Worm (Caenorhabditis elegans) whole organism, L1 larva: ENCODE data around the gene Y75B8A.44.

Experiments used
- aha-1 ChIP-seq: fragments of 150-350 bp; optimal IDR thresholded peaks from 2 replicates; lab custom pipeline; 2014; ENCODE audit warnings: missing biosample characterization, missing genetic modification characterization
- alr-1 ChIP-seq: fragments of 200-800 bp; sonication (Bioruptor generic); optimal IDR thresholded peaks from 2 replicates; lab custom pipeline; 2018; ENCODE audit warnings: borderline replicate concordance, mild to moderate bottlenecking, missing genetic modification characterization, missing compliant biosample characterization
- blmp-1 ChIP-seq: fragments of 150-350 bp; optimal IDR thresholded peaks from 2 replicates; lab custom pipeline; 2014; ENCODE audit warnings: missing biosample characterization, missing genetic modification characterization
- ceh-8 ChIP-seq: fragments of 200-800 bp; sonication (Bioruptor generic); optimal IDR thresholded peaks from 2 replicates; lab custom pipeline; 2018; ENCODE audit warnings: mild to moderate bottlenecking, missing genetic modification characterization, moderate library complexity, missing compliant biosample characterization
- ceh-82 ChIP-seq, 3 experiments: fragments of 150-350 bp in 1 of 3; sonication (generic microtip) in 2 of 3; optimal IDR thresholded peaks; 2 replicates each; lab custom pipeline; 2014 to 2017; ENCODE audit warnings: missing biosample characterization in 3 of 3, missing genetic modification characterization in 3 of 3
- ceh-88 ChIP-seq: fragments of 200-800 bp; sonication (Bioruptor generic); IDR thresholded peaks from 2 replicates; pipeline ENCODE4 v1.3.6; 2022; ENCODE audit warnings: missing genetic modification characterization, missing compliant biosample characterization
- efl-1 ChIP-seq, 4 experiments: fragments of 150-350 bp; optimal IDR thresholded peaks in 3 of 4; peaks in 1 of 4; 1 replicate in 1 of 4; 2 replicates in 3 of 4; lab custom pipeline; 2014; ENCODE audit warnings: missing biosample characterization in 2 of 4, missing genetic modification characterization in 2 of 4, missing genetic modification reagents in 2 of 4
- fos-1 ChIP-seq: fragments of 150-350 bp; optimal IDR thresholded peaks from 2 replicates; lab custom pipeline; 2014; ENCODE audit warnings: missing biosample characterization, missing genetic modification characterization
- irx-1 ChIP-seq: sonication (generic microtip); optimal IDR thresholded peaks from 2 replicates; lab custom pipeline; 2016; ENCODE audit warnings: missing genetic modification characterization, missing compliant biosample characterization
- isw-1 ChIP-seq: fragments of 200-800 bp; sonication (Bioruptor generic); IDR thresholded peaks from 2 replicates; pipeline ENCODE4 v1.3.6; 2022; ENCODE audit warnings: missing genetic modification characterization, missing compliant biosample characterization
- lin-13 ChIP-seq: fragments of 150-350 bp; optimal IDR thresholded peaks from 2 replicates; lab custom pipeline; 2014; ENCODE audit warnings: missing biosample characterization, missing genetic modification reagents, missing genetic modification characterization
- lin-14 ChIP-seq: fragments of 200-800 bp; sonication (Bioruptor generic); optimal IDR thresholded peaks from 2 replicates; lab custom pipeline; 2018; ENCODE audit warnings: mild to moderate bottlenecking, missing genetic modification characterization, moderate library complexity, missing compliant biosample characterization
- lin-15B ChIP-seq: fragments of 150-350 bp; sonication (generic microtip); optimal IDR thresholded peaks from 3 replicates; lab custom pipeline; 2014; ENCODE audit warnings: missing biosample characterization, missing genetic modification characterization
- lin-39 ChIP-seq: fragments of 150-350 bp; optimal IDR thresholded peaks from 2 replicates; lab custom pipeline; 2014; ENCODE audit warnings: missing biosample characterization, missing genetic modification reagents, missing genetic modification characterization
- lir-3 ChIP-seq: sonication (generic microtip); optimal IDR thresholded peaks from 2 replicates; lab custom pipeline; 2016; ENCODE audit warnings: mild to moderate bottlenecking, missing genetic modification characterization, moderate library complexity, missing compliant biosample characterization; ENCODE audit not compliant: poor library complexity
- mep-1 ChIP-seq: fragments of 150-350 bp; optimal IDR thresholded peaks from 2 replicates; lab custom pipeline; 2014; ENCODE audit warnings: missing biosample characterization, missing genetic modification characterization
- nhr-11 ChIP-seq: fragments of 150-350 bp; optimal IDR thresholded peaks from 2 replicates; lab custom pipeline; 2014; ENCODE audit warnings: missing biosample characterization, missing genetic modification characterization
- nhr-12 ChIP-seq: sonication (generic microtip); optimal IDR thresholded peaks from 2 replicates; lab custom pipeline; 2017; ENCODE audit warnings: missing biosample characterization, missing genetic modification characterization
- nhr-19 ChIP-seq: fragments of 200-800 bp; sonication (Bioruptor generic); conservative IDR thresholded peaks from 2 replicates; pipeline ENCODE4 v1.3.6; 2022; ENCODE audit warnings: missing genetic modification characterization, missing compliant biosample characterization
- nhr-20 ChIP-seq: sonication (generic microtip); optimal IDR thresholded peaks from 2 replicates; lab custom pipeline; 2016; ENCODE audit warnings: mild to moderate bottlenecking, missing genetic modification characterization, missing compliant biosample characterization
- nhr-237 ChIP-seq: fragments of 150-350 bp; optimal IDR thresholded peaks from 2 replicates; lab custom pipeline; 2014; ENCODE audit warnings: missing biosample characterization, missing genetic modification characterization
- nhr-28 ChIP-seq: fragments of 150-350 bp; optimal IDR thresholded peaks from 2 replicates; lab custom pipeline; 2014; ENCODE audit warnings: missing biosample characterization, missing genetic modification characterization
- nhr-47 ChIP-seq: sonication (generic microtip); optimal IDR thresholded peaks from 2 replicates; lab custom pipeline; 2016; ENCODE audit warnings: mild to moderate bottlenecking, missing genetic modification characterization, moderate library complexity, missing compliant biosample characterization
- nhr-76 ChIP-seq: sonication (generic microtip); optimal IDR thresholded peaks from 2 replicates; lab custom pipeline; 2017; ENCODE audit warnings: missing biosample characterization, missing genetic modification characterization
- nhr-85 ChIP-seq: sonication (generic microtip); peaks from one replicate; lab custom pipeline; 2016; ENCODE audit warnings: missing genetic modification characterization, inconsistent platforms, missing compliant biosample characterization
- pax-3 ChIP-seq: fragments of 200-800 bp; sonication (Bioruptor generic); optimal IDR thresholded peaks from 2 replicates; lab custom pipeline; 2018; ENCODE audit warnings: mild to moderate bottlenecking, missing genetic modification characterization, moderate library complexity, missing compliant biosample characterization
- pqm-1 ChIP-seq: sonication (generic microtip); optimal IDR thresholded peaks from 3 replicates; lab custom pipeline; 2017; ENCODE audit warnings: missing biosample characterization, missing genetic modification characterization
- rnt-1 ChIP-seq: sonication (generic microtip); optimal IDR thresholded peaks from 2 replicates; lab custom pipeline; 2016; ENCODE audit warnings: mild to moderate bottlenecking, missing genetic modification characterization, moderate library complexity, missing compliant biosample characterization
- snpc-4 ChIP-seq: fragments of 150-350 bp; optimal IDR thresholded peaks from 2 replicates; lab custom pipeline; 2014; ENCODE audit warnings: missing biosample characterization, missing genetic modification characterization
- snu-23 ChIP-seq: sonication (generic microtip); optimal IDR thresholded peaks from 2 replicates; lab custom pipeline; 2016; ENCODE audit warnings: missing genetic modification characterization, missing compliant biosample characterization
- sptf-1 ChIP-seq: fragments of 150-350 bp; optimal IDR thresholded peaks from 2 replicates; lab custom pipeline; 2014; ENCODE audit warnings: missing biosample characterization, missing genetic modification characterization
- unc-30 ChIP-seq: sonication (generic microtip); optimal IDR thresholded peaks from 2 replicates; lab custom pipeline; 2017; ENCODE audit warnings: missing biosample characterization, missing genetic modification characterization
- unc-62 ChIP-seq: fragments of 150-350 bp; optimal IDR thresholded peaks from 2 replicates; lab custom pipeline; 2014; ENCODE audit warnings: missing biosample characterization, missing genetic modification reagents, missing genetic modification characterization
- unc-86 ChIP-seq: sonication (generic microtip); optimal IDR thresholded peaks from 2 replicates; lab custom pipeline; 2016; ENCODE audit warnings: missing genetic modification characterization, missing compliant biosample characterization
- unc-98 ChIP-seq: fragments of 200-800 bp; sonication (Bioruptor generic); IDR thresholded peaks from 2 replicates; pipeline ENCODE4 v1.3.6; 2022; ENCODE audit warnings: missing genetic modification characterization, missing compliant biosample characterization
- vab-15 ChIP-seq: sonication (generic microtip); optimal IDR thresholded peaks from 2 replicates; lab custom pipeline; 2017; ENCODE audit warnings: missing genotype, mild to moderate bottlenecking, missing genetic modification characterization, missing compliant biosample characterization
- zag-1 ChIP-seq: fragments of 150-350 bp; optimal IDR thresholded peaks from 2 replicates; lab custom pipeline; 2014; ENCODE audit warnings: missing biosample characterization, missing genetic modification characterization
- ztf-4 ChIP-seq: fragments of 150-350 bp; optimal IDR thresholded peaks from 2 replicates; lab custom pipeline; 2014; ENCODE audit warnings: missing biosample characterization, missing genetic modification characterization

The Y75B8A.44 gene

DNA sequence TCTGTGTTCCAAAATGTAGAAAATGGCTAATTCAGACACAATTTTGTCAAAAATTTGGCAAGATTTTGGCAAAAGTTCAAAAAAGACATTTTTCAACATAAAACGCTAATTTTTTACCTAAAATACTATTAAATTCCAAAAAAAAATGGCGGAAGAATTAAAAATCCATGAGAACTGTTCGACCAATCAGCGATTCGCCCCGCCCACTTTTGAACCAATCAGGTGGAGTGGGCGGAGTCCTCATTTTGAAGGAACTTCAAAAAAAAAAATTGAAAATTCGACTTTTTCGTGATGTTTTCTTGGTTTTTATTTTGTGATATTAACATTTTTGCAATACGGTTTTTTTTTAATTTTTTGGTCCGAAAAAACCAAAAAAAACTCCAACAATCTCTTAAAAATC lies 33.6 kb downstream of the Y75B8A.44 start:
- no peak for TF ChIP-seq unc-98 (GFP tag; lab: Robert Waterston, UW)
- no peak for TF ChIP-seq lin-39 (tag; lab: Kevin White, UChicago)
- TF ChIP-seq sptf-1 (tag; lab: Kevin White, UChicago) = no peak
- TF ChIP-seq mep-1 = no peak

DNA sequence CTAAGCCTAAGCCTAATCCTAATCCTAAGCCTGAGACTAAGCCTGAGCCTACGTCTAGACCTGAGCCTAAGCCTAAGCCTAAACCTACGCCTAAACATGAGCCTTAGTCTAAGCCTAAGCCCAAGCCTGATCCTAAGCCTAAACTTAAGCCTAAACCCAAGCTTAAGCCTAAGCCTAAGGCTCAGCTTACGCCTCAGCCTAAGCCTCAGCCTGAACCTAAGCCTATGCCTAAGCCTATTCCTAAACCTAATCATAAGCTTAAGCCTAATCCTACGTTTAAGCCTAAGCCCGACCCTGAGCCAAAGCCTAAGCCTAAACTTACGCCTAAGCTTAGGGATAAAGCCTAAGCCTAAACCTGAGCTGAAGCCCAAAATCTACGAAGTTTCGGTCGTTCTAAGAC lies 35.9 kb downstream of the Y75B8A.44 start:
- TF ChIP-seq zag-1 (tag; lab: Kevin White, UChicago) (no peak), nhr-47 (tag; lab: Kevin White, UChicago) (no peak), ztf-4 (tag; lab: Kevin White, UChicago) (no peak), pax-3 (no peak), fos-1 (tag; lab: Kevin White, UChicago) (no peak), nhr-85 (tag; lab: Kevin White, UChicago) (peak; percentile 37), unc-86 (tag; lab: Kevin White, UChicago) (no peak)

DNA sequence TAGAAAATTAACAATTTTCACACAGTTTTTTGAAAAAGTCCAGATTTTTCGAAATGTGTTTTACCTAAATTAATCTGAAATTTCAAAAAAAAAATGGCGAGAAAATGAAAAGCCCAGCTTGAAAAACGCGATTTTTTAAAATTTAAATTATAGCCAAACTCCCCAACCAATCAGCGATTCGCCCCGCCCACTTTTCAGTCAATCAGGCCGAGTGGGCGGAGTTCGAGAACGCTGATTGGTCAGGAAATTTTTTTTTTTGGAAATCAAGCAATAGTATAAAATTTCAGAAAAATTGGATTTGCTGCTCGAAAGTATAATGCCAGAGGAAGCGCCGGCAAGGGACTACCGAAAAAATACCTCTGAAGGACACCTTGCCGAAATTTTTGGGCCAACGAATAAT lies 37.2 kb downstream of the Y75B8A.44 start:
- no peak for TF ChIP-seq lin-15B (tag; lab: Kevin White, UChicago)
- TF ChIP-seq fos-1 (tag; lab: Kevin White, UChicago) = no peak
- no peak for TF ChIP-seq snu-23 (GFP tag; lab: Kevin White, UChicago)
- TF ChIP-seq ceh-82 (tag; optimal IDR thresholded peaks at IDR 0.05; lab: Kevin White, UChicago) = no peak
- TF ChIP-seq ceh-88 (GFP tag; lab: Robert Waterston, UW) = no peak
- no peak for TF ChIP-seq nhr-11 (tag; lab: Kevin White, UChicago)

DNA sequence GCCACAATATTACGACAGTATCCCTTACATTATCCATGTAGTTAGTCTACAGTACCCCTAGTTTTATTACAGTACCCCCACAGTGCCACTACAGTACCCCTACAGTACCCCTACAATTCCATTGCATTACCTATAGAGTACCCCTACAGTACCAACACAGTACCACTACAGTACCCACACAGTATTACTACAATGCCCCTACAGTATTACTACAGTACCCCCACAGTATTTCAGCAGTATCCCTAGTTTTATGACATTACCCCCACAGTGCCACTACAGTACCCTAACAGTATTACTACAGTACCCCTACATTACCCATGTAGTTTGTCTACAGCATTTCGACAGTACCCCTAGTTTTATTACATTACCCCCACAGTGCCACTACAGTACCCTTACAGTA lies 39.2 kb downstream of the Y75B8A.44 start:
- TF ChIP-seq blmp-1 (no peak), efl-1 (optimal IDR thresholded peaks at IDR 0.05; lab: Kevin White, UChicago) (no peak), efl-1 (GFP tag; optimal IDR thresholded peaks at IDR 0.05 in 1 of 2; lab: Kevin White, UChicago) (peak in 1 of 2 experiments; percentile 84), ceh-8 (GFP tag; lab: Kevin White, UChicago) (no peak), alr-1 (tag; lab: Kevin White, UChicago) (no peak), lin-13 (no peak), nhr-76 (tag; lab: Kevin White, UChicago) (no peak)
- TF ChIP-seq, all 84 proteins: peak for 1

DNA sequence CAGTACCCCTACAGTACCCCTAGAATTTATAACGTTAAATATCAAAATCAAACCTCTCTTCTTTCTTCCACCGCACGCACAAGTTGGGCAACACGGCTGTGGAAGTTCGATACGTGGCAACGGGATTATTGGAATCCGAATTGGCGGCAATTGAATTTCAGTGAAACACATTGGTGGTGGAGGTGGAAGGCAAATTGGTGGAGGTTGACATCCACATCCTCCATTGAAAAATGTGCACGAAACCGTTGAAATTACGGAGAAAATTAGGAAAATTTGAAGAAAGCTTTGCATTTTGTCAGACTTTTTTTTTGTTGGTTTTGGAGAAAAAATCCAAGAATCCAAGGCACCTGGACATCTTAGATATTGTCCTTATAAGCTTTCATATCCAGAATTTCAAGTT lies 41.1 kb downstream of the Y75B8A.44 start:
- no peak for TF ChIP-seq nhr-19 (GFP tag; lab: Robert Waterston, UW)
- no peak for TF ChIP-seq lin-14 (GFP tag; lab: Kevin White, UChicago)
- TF ChIP-seq nhr-12 (tag; lab: Kevin White, UChicago) = no peak
- TF ChIP-seq lin-15B (tag; lab: Kevin White, UChicago) = no peak
- TF ChIP-seq vab-15 (tag; lab: Kevin White, UChicago) = no peak
- TF ChIP-seq nhr-237 (tag; lab: Kevin White, UChicago) = no peak
- TF ChIP-seq irx-1 (tag; lab: Kevin White, UChicago) = no peak
- TF ChIP-seq snpc-4 = no peak
- no peak for TF ChIP-seq blmp-1
- TF ChIP-seq unc-30 (tag; lab: Kevin White, UChicago) = no peak
- TF ChIP-seq aha-1 = no peak
- no peak for TF ChIP-seq mep-1
- TF ChIP-seq lir-3 (tag; lab: Kevin White, UChicago) = no peak
- TF ChIP-seq unc-62 (GFP tag; lab: Kevin White, UChicago) = no peak
- TF ChIP-seq pqm-1 = no peak
- TF ChIP-seq isw-1 = no peak
- no peak for TF ChIP-seq nhr-28
- TF ChIP-seq nhr-20 (tag; lab: Kevin White, UChicago) = no peak
- no peak for TF ChIP-seq rnt-1
